Fruit fly (Drosophila melanogaster): ENCODE results near the gene Acbp4.

- no peak for TF ChIP-seq h (GFP tag; optimal IDR thresholded peaks at IDR 0.05)
- no peak for TF ChIP-seq usp (GFP tag; optimal IDR thresholded peaks at IDR 0.05)
- TF ChIP-seq sv (GFP tag; optimal IDR thresholded peaks at IDR 0.05): no peak
- no peak for TF ChIP-seq Dfd (GFP tag; optimal IDR thresholded peaks at IDR 0.05)
- TF ChIP-seq lola (GFP tag; optimal IDR thresholded peaks at IDR 0.05): no peak
- no peak for TF ChIP-seq jim (GFP tag; optimal IDR thresholded peaks at IDR 0.05)
- no peak for TF ChIP-seq dmrt93B (GFP tag; optimal IDR thresholded peaks at IDR 0.05)
- no peak for TF ChIP-seq Jra (GFP tag; optimal IDR thresholded peaks at IDR 0.05)
- no peak for TF ChIP-seq CG32264 (GFP tag; optimal IDR thresholded peaks at IDR 0.05)
- no peak for TF ChIP-seq pan (optimal IDR thresholded peaks at IDR 0.05)
Observed at dm6 chr3L:7103941-7104340, 24.1 kb downstream of the Acbp4 start.
